Fruit fly (Drosophila melanogaster): Measurements from ENCODE around the gene CG10598.

The CG10598 gene

DNA sequence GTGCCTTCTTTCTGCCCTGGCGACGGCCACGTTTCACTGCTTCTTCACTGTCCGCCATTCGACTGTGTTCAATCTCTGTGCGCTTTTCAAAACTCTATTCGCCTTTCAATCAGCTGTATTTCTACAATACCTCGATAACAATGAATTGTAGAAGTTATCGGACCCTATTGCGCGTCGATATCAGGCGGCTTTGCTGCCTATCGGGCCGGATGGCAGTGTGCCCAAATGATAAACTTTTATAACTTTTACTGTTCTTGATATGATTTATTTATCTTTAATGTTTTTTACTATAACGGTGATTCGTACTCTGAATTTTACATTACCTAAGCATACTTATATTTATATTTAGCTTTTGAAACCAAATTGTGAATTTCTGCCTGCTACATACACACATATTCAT, 18.2 kb upstream of the CG10598 start, which contains the start of gene CG8915:
CG8915 (minus strand) TSS at position 148 of the 400 bp plus-strand sequence.
- no peak for TF ChIP-seq GATAd (GFP tag; optimal IDR thresholded peaks at IDR 0.05)
- peak; percentile 32 for TF ChIP-seq rgr (GFP tag; optimal IDR thresholded peaks at IDR 0.05)

DNA sequence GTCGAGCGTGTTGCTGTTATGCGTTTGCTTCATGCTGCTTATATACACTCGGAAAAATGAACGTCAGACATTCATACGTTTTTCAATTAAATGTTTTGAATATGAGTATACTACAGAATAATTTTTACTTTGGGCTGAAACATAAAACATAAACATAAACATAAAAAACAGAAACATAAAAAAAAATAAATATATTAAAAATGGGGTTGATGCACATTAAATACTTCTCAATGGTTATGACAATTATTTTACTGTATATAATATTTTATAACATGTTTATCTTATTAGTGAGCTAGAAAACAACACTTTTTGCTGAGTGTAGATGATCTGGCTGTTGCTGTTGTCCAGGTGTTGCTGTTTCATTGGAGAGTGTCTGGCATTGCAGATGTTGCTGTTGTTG, 10.8 kb upstream of the CG10598 start:
- TF ChIP-seq tai (GFP tag; optimal IDR thresholded peaks at IDR 0.05) (no peak), Jra (GFP tag; optimal IDR thresholded peaks at IDR 0.05) (no peak), Hr83 (GFP tag; optimal IDR thresholded peaks at IDR 0.05; ENCODE audit: poor library complexity, severe bottlenecking) (no peak), fru (GFP tag; optimal IDR thresholded peaks at IDR 0.05) (peak; percentile 32), brk (GFP tag; optimal IDR thresholded peaks at IDR 0.05) (no peak), CrebA (GFP tag; optimal IDR thresholded peaks at IDR 0.05; ENCODE audit: borderline replicate concordance) (no peak), rgr (GFP tag; optimal IDR thresholded peaks at IDR 0.05) (peak; percentile 52), dmrt93B (GFP tag; optimal IDR thresholded peaks at IDR 0.05) (peak; percentile 2), h (GFP tag; optimal IDR thresholded peaks at IDR 0.05) (peak; percentile 49), OdsH (GFP tag; optimal IDR thresholded peaks at IDR 0.05) (peak; percentile 54), jim (GFP tag; optimal IDR thresholded peaks at IDR 0.05) (no peak), N (GFP tag; optimal IDR thresholded peaks at IDR 0.05) (no peak), pan (optimal IDR thresholded peaks at IDR 0.05) (no peak), foxo (GFP tag; optimal IDR thresholded peaks at IDR 0.05) (peak in 1 of 2 experiments; percentile 18), psq (GFP tag; optimal IDR thresholded peaks at IDR 0.05) (peak; percentile 42), HLH106 (tag; optimal IDR thresholded peaks at IDR 0.05) (peak; percentile 27), ey (GFP tag; optimal IDR thresholded peaks at IDR 0.05) (peak; percentile 21)

DNA sequence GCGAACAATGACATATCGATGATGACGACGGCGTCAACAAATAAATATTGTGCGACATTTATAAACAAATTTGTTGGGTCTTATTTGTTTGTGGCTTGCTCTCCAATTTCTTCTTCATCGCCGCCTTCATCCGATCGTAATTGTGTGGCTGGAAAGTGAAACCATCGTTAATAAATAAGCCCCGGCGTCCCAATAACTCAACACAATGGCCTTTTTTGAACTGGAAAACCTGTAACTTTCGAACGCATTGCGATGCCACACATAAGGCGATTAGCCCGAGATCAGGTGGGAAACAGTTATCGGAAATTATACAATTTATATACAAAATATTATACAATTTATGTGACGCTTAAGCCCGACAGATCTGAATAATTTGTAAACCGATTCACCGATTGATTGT, 9.8 kb upstream of the CG10598 start:
- TF ChIP-seq fru (GFP tag; optimal IDR thresholded peaks at IDR 0.05) (no peak), foxo (GFP tag; optimal IDR thresholded peaks at IDR 0.05) (no peak)

DNA sequence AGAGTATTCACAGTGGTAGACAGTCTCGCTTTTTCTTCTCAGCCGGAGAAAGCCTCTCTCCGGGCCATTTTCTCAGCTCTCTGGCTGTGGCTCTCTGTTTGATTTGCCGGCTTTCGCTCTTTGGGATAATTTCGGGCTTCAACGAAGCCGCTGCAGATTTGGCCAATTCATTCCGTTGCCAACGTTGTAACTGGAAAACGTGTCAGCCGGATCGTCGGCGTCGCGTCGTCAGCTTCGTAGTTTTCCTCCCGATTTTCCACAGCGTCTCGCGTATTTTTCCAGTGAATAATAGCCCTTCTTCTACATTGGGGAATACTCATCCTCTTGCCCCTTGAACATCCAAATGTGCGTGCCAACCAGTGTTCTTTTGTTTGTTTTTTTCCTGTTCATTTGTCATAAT, 6.0 kb upstream of the CG10598 start, which contains the start of gene f:
f (plus strand) TSS at position 301 of the 400 bp plus-strand sequence.
- TF ChIP-seq dsf (GFP tag; optimal IDR thresholded peaks at IDR 0.05; ENCODE audit: borderline replicate concordance) (no peak), Rel (GFP tag; optimal IDR thresholded peaks at IDR 0.05) (no peak), Rel (tag; optimal IDR thresholded peaks at IDR 0.05) (no peak), Abd-B (GFP tag; optimal IDR thresholded peaks at IDR 0.05) (no peak), tai (GFP tag; optimal IDR thresholded peaks at IDR 0.05) (no peak), foxo (GFP tag; optimal IDR thresholded peaks at IDR 0.05) (no peak), Jra (GFP tag; optimal IDR thresholded peaks at IDR 0.05) (no peak), Hr78 (GFP tag; optimal IDR thresholded peaks at IDR 0.05) (no peak), Hr83 (GFP tag; optimal IDR thresholded peaks at IDR 0.05; ENCODE audit: poor library complexity, severe bottlenecking) (no peak), sv (GFP tag; optimal IDR thresholded peaks at IDR 0.05) (no peak), GATAd (GFP tag; optimal IDR thresholded peaks at IDR 0.05) (no peak), Dfd (GFP tag; optimal IDR thresholded peaks at IDR 0.05) (no peak), N (GFP tag; optimal IDR thresholded peaks at IDR 0.05) (no peak), sage (GFP tag; optimal IDR thresholded peaks at IDR 0.05) (no peak)

DNA sequence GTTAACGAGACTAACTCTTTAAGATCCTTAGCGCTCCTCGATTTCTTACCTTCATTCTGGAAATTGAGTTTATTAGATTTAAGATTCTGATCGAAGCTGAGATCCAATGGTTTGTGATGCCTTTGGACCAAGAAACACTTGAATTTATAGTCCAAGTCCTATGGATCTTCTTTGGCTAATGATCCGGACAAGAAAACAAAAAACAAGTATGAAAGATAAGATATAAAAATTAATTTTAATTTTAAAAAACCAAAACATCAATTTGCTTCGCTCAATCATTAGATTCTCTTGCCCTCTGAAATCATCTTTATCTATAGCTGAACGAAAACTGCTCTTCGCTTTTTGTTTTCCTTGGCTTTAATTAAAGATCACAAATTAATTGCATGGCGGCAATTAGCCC, 4.3 kb upstream of the CG10598 start, which contains the start of gene CG10597:
CG10597 (minus strand) TSS at position 101 of the 400 bp plus-strand sequence.
- TF ChIP-seq dsf (GFP tag; optimal IDR thresholded peaks at IDR 0.05; ENCODE audit: borderline replicate concordance) (no peak), Mio (GFP tag; optimal IDR thresholded peaks at IDR 0.05) (no peak), usp (GFP tag; optimal IDR thresholded peaks at IDR 0.05) (no peak), CG32264 (GFP tag; optimal IDR thresholded peaks at IDR 0.05) (no peak)

DNA sequence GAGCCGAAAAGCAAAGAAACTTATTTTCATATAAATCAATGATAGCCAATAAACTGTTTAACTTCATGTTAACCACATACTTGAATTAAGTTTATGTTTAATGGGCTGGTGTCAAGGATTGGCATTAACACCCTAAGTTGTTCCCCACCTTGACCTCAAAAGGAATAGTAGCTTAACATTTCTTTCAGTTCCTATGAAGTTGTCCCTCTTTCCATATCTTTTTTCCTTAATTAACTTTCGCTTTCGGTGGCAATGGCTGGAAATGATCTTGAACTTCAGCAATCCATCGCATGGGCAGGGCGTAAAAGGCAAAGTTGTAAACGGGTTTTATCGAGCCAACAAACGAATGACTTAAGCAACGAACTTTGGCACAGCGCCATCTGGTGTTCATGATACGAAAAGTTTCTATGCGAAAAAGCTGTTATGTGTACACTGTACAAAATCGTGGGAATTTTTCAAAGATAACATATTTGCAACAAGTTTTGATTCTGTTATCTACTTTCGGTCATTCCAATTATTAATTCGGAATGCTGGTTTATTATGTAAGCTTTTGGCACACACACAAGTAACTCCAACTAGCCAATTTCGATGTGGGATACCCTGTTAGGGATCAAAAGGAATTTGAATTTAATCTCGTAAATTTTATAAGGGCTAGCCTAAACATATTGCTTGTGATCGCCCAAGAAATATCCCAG, 3.0 kb upstream of the CG10598 start:
- TF ChIP-seq CG32264 (GFP tag; optimal IDR thresholded peaks at IDR 0.05) (no peak), Rel (GFP tag; optimal IDR thresholded peaks at IDR 0.05) (no peak), Rel (tag; optimal IDR thresholded peaks at IDR 0.05) (no peak), foxo (GFP tag; optimal IDR thresholded peaks at IDR 0.05) (peak in 1 of 2 experiments; percentile 45), rgr (GFP tag; optimal IDR thresholded peaks at IDR 0.05) (peak; percentile 40), OdsH (GFP tag; optimal IDR thresholded peaks at IDR 0.05) (no peak), fru (GFP tag; optimal IDR thresholded peaks at IDR 0.05) (peak; percentile 32), Hnf4 (GFP tag; optimal IDR thresholded peaks at IDR 0.05) (peak; percentile 29), pan (optimal IDR thresholded peaks at IDR 0.05) (no peak), br (GFP tag; optimal IDR thresholded peaks at IDR 0.05) (peak; percentile 23), sage (GFP tag; optimal IDR thresholded peaks at IDR 0.05) (no peak), usp (GFP tag; optimal IDR thresholded peaks at IDR 0.05) (no peak), Abd-B (GFP tag; optimal IDR thresholded peaks at IDR 0.05) (no peak), Myc (optimal IDR thresholded peaks at IDR 0.05) (no peak), ey (GFP tag; optimal IDR thresholded peaks at IDR 0.05) (peak; percentile 25), lola (GFP tag; optimal IDR thresholded peaks at IDR 0.05) (no peak), Hr83 (GFP tag; optimal IDR thresholded peaks at IDR 0.05; ENCODE audit: poor library complexity, severe bottlenecking) (no peak), dl (GFP tag; optimal IDR thresholded peaks at IDR 0.05; ENCODE audit: insufficient read depth in 1 of 2, partially characterized antibody in 2 of 2) (no peak), CrebA (GFP tag; optimal IDR thresholded peaks at IDR 0.05; ENCODE audit: borderline replicate concordance) (no peak), GATAd (GFP tag; optimal IDR thresholded peaks at IDR 0.05) (no peak), Vsx2 (GFP tag; optimal IDR thresholded peaks at IDR 0.05; ENCODE audit: partially characterized antibody) (no peak)

All from whole organism, wandering third instar larva.